Worm (Caenorhabditis elegans) whole organism, young adult: Measurements from ENCODE around the gene crn-7.

ENCODE experiments used
- B0336.3 ChIP-seq: fragments of 200-800 bp; sonication (Bioruptor generic); IDR thresholded peaks from 2 replicates; pipeline ENCODE4 v1.3.6; 2022; ENCODE audit warnings: missing genetic modification characterization, missing compliant biosample characterization
- C06A6.2 ChIP-seq: fragments of 200-800 bp; sonication (Bioruptor generic); conservative IDR thresholded peaks from 2 replicates; pipeline ENCODE4 v1.3.6; 2022; ENCODE audit warnings: missing genetic modification characterization, missing compliant biosample characterization
- C17E4.6 ChIP-seq: fragments of 200-800 bp; sonication (Bioruptor generic); IDR thresholded peaks from 2 replicates; pipeline ENCODE4 v1.3.6; 2022; ENCODE audit warnings: missing genetic modification reagents, missing genetic modification characterization, missing compliant biosample characterization
- K11D2.4 ChIP-seq: fragments of 200-800 bp; sonication (Bioruptor generic); IDR thresholded peaks from 2 replicates; pipeline ENCODE4 v1.3.6; 2022; ENCODE audit warnings: missing genetic modification reagents, missing genetic modification characterization, missing compliant biosample characterization
- Y56A3A.18 ChIP-seq: fragments of 200-800 bp; sonication (Bioruptor generic); IDR thresholded peaks from 2 replicates; pipeline ENCODE4 v1.3.6; 2022; ENCODE audit warnings: missing genetic modification reagents, missing genetic modification characterization, missing compliant biosample characterization
- aptf-3 ChIP-seq: fragments of 200-800 bp; sonication (Bioruptor generic); IDR thresholded peaks from 2 replicates; pipeline ENCODE4 v1.3.6; 2022; ENCODE audit warnings: missing genetic modification characterization, missing compliant biosample characterization
- athp-1 ChIP-seq: sonication (generic microtip); optimal IDR thresholded peaks from 2 replicates; lab custom pipeline; 2017; ENCODE audit warnings: mild to moderate bottlenecking, missing genetic modification characterization, missing compliant biosample characterization
- attf-6 ChIP-seq: fragments of 200-800 bp; sonication (Bioruptor generic); IDR thresholded peaks from 2 replicates; pipeline ENCODE4 v1.3.6; 2022; ENCODE audit warnings: missing genetic modification reagents, missing genetic modification characterization, missing compliant biosample characterization
- ccch-3 ChIP-seq: fragments of 200-800 bp; sonication (Bioruptor generic); optimal IDR thresholded peaks from 2 replicates; lab custom pipeline; 2018; ENCODE audit warnings: mild to moderate bottlenecking, missing genetic modification characterization, missing compliant biosample characterization
- cebp-1 ChIP-seq, 2 experiments: fragments of 200-800 bp in 1 of 2; sonication (Bioruptor generic) in 1 of 2; sonication (generic microtip) in 1 of 2; IDR thresholded peaks in 1 of 2; optimal IDR thresholded peaks in 1 of 2; 2 replicates each; pipeline versions ENCODE4 v1.3.6 to Lab custom; 2017 to 2022; ENCODE audit warnings: missing compliant biosample characterization in 2 of 2, missing genetic modification characterization in 2 of 2, mild to moderate bottlenecking in 1 of 2, missing genetic modification reagents in 1 of 2, moderate library complexity in 1 of 2
- cebp-2 ChIP-seq: fragments of 200-800 bp; sonication (Bioruptor generic); IDR thresholded peaks from 2 replicates; pipeline ENCODE4 v1.3.6; 2022; ENCODE audit warnings: missing genetic modification characterization, missing compliant biosample characterization
- ceh-100 ChIP-seq: fragments of 200-800 bp; sonication (Bioruptor generic); IDR thresholded peaks from 2 replicates; pipeline ENCODE4 v1.3.6; 2022; ENCODE audit warnings: missing genetic modification reagents, missing genetic modification characterization, missing compliant biosample characterization
- ceh-58 ChIP-seq: fragments of 200-800 bp; sonication (Bioruptor generic); IDR thresholded peaks from 2 replicates; pipeline ENCODE4 v1.3.6; 2022; ENCODE audit warnings: missing genetic modification characterization, missing compliant biosample characterization
- die-1 ChIP-seq: sonication (generic microtip); optimal IDR thresholded peaks from 2 replicates; lab custom pipeline; 2016; ENCODE audit warnings: missing genotype, mild to moderate bottlenecking, missing genetic modification characterization, missing compliant biosample characterization
- egl-44 ChIP-seq: fragments of 200-800 bp; sonication (Bioruptor generic); IDR thresholded peaks from 2 replicates; pipeline ENCODE4 v1.3.6; 2022; ENCODE audit warnings: missing genetic modification reagents, missing genetic modification characterization, missing compliant biosample characterization
- egrh-3 ChIP-seq: fragments of 200-800 bp; sonication (Bioruptor generic); IDR thresholded peaks from 2 replicates; pipeline ENCODE4 v1.3.6; 2022; ENCODE audit warnings: missing genetic modification reagents, missing genetic modification characterization, missing compliant biosample characterization
- ekl-4 ChIP-seq: fragments of 200-800 bp; sonication (Bioruptor generic); IDR thresholded peaks from 2 replicates; pipeline ENCODE4 v1.3.6; 2022; ENCODE audit warnings: missing genetic modification reagents, missing genetic modification characterization, missing compliant biosample characterization
- fkh-3 ChIP-seq: sonication (generic microtip); optimal IDR thresholded peaks from 2 replicates; lab custom pipeline; 2016; ENCODE audit warnings: mild to moderate bottlenecking, missing genetic modification characterization, missing compliant biosample characterization
- hlh-26 ChIP-seq: fragments of 200-800 bp; sonication (Bioruptor generic); conservative IDR thresholded peaks from 2 replicates; pipeline ENCODE4 v1.3.6; 2022; ENCODE audit warnings: missing genetic modification reagents, missing genetic modification characterization, missing compliant biosample characterization
- hmg-20 ChIP-seq: fragments of 200-800 bp; sonication (Bioruptor generic); IDR thresholded peaks from 2 replicates; pipeline ENCODE4 v1.3.6; 2022; ENCODE audit warnings: missing genetic modification reagents, missing genetic modification characterization, missing compliant biosample characterization
- hrde-1 ChIP-seq: sonication (generic microtip); optimal IDR thresholded peaks from 2 replicates; lab custom pipeline; 2016; ENCODE audit warnings: missing genetic modification characterization, mild to moderate bottlenecking, missing compliant biosample characterization, moderate library complexity, missing genotype, missing genetic modification reagents, borderline replicate concordance
- let-526 ChIP-seq: fragments of 200-800 bp; sonication (Bioruptor generic); IDR thresholded peaks from 2 replicates; pipeline ENCODE4 v1.3.6; 2022; ENCODE audit warnings: missing genetic modification reagents, missing genetic modification characterization, missing compliant biosample characterization
- lin-26 ChIP-seq: fragments of 200-800 bp; sonication (Bioruptor generic); IDR thresholded peaks from 2 replicates; pipeline ENCODE4 v1.3.6; 2022; ENCODE audit warnings: missing genetic modification reagents, missing genetic modification characterization, missing compliant biosample characterization
- nfya-2 ChIP-seq: fragments of 200-800 bp; sonication (Bioruptor generic); IDR thresholded peaks from 2 replicates; pipeline ENCODE4 v1.3.6; 2022; ENCODE audit warnings: missing genetic modification reagents, missing genetic modification characterization, missing compliant biosample characterization
- nhr-80 ChIP-seq: sonication (generic microtip); optimal IDR thresholded peaks from 2 replicates; lab custom pipeline; 2016; ENCODE audit warnings: missing genetic modification characterization, missing compliant biosample characterization
- pha-4 ChIP-seq: fragments of 150-350 bp; sonication (generic microtip); optimal IDR thresholded peaks from 2 replicates; lab custom pipeline; 2014; ENCODE audit warnings: missing biosample characterization, missing genetic modification reagents, missing genetic modification characterization
- rec-8 ChIP-seq, 2 experiments: sonication (generic microtip); optimal IDR thresholded peaks; 2 replicates each; lab custom pipeline; 2016; ENCODE audit warnings: mild to moderate bottlenecking in 2 of 2, missing genetic modification characterization in 2 of 2, missing genetic modification reagents in 2 of 2, missing genotype in 2 of 2, missing biosample characterization in 1 of 2, missing compliant biosample characterization in 1 of 2, moderate library complexity in 1 of 2
- sdz-38 ChIP-seq: sonication (generic microtip); optimal IDR thresholded peaks from 2 replicates; lab custom pipeline; 2016; ENCODE audit warnings: missing genotype, missing genetic modification characterization, missing compliant biosample characterization
- sea-2 ChIP-seq: fragments of 200-800 bp; sonication (Bioruptor generic); IDR thresholded peaks from 2 replicates; pipeline ENCODE4 v1.3.6; 2022; ENCODE audit warnings: missing genetic modification characterization, missing compliant biosample characterization
- snpc-1.1 ChIP-seq: sonication (generic microtip); optimal IDR thresholded peaks from 2 replicates; lab custom pipeline; 2017; ENCODE audit warnings: missing genetic modification characterization, mild to moderate bottlenecking, missing compliant biosample characterization, antibody characterized with exemption, moderate library complexity, missing genotype, missing genetic modification reagents; ENCODE audit not compliant: insufficient read depth
- snpc-1.3 ChIP-seq: sonication (generic microtip); optimal IDR thresholded peaks from 2 replicates; lab custom pipeline; 2017; ENCODE audit warnings: missing genetic modification characterization, mild to moderate bottlenecking, missing compliant biosample characterization, antibody characterized with exemption, moderate library complexity, missing genotype, missing genetic modification reagents; ENCODE audit not compliant: insufficient read depth
- tbp1 ChIP-seq: fragments of 200-800 bp; sonication (Bioruptor generic); optimal IDR thresholded peaks from 2 replicates; lab custom pipeline; 2018; ENCODE audit warnings: mild to moderate bottlenecking, missing genetic modification characterization, missing compliant biosample characterization
- unc-62 ChIP-seq: fragments of 150-350 bp; optimal IDR thresholded peaks from 2 replicates; lab custom pipeline; 2014; ENCODE audit warnings: missing biosample characterization, missing genetic modification reagents, missing genetic modification characterization
- zfh-2 ChIP-seq: fragments of 200-800 bp; sonication (Bioruptor generic); conservative IDR thresholded peaks from 2 replicates; pipeline ENCODE4 v1.3.6; 2022; ENCODE audit warnings: missing genetic modification reagents, missing genetic modification characterization, missing compliant biosample characterization
- ztf-18 ChIP-seq: sonication (generic microtip); optimal IDR thresholded peaks from 2 replicates; lab custom pipeline; 2016; ENCODE audit warnings: missing genotype, mild to moderate bottlenecking, missing genetic modification characterization, missing compliant biosample characterization

Gene crn-7

ce11 chrIII:8237827-8238226, 30.5 kb upstream of the crn-7 start, which contains the start of gene tsp-2 (continued):
- no peak for TF ChIP-seq snpc-1.1 (tag; lab: Kevin White, UChicago)
- TF ChIP-seq lin-26 (GFP tag; lab: Robert Waterston, UW) = no peak
- TF ChIP-seq let-526 (GFP tag; lab: Robert Waterston, UW) = no peak
- TF ChIP-seq egl-44 (GFP tag; lab: Robert Waterston, UW) = no peak
- peak; percentile 80 for TF ChIP-seq unc-62 (GFP tag; lab: Kevin White, UChicago)
- no peak for TF ChIP-seq hlh-26 (GFP tag; lab: Robert Waterston, UW)
- no peak for TF ChIP-seq ceh-58
- TF ChIP-seq snpc-1.3 (tag; lab: Kevin White, UChicago) = no peak
- TF ChIP-seq athp-1 (tag; lab: Kevin White, UChicago) = no peak
- TF ChIP-seq die-1 = no peak
- TF ChIP-seq cebp-1 (GFP tag; IDR thresholded peaks at IDR 0.05; lab: Robert Waterston, UW) = peak; percentile 15; the same call in 1 of the 2 replicates
- TF ChIP-seq cebp-1 (tag; optimal IDR thresholded peaks at IDR 0.05; lab: Kevin White, UChicago) = peak; percentile 68
- no peak for TF ChIP-seq B0336.3 (GFP tag; lab: Robert Waterston, UW)
- TF ChIP-seq Y56A3A.18 (GFP tag; lab: Robert Waterston, UW) = no peak
- no peak for TF ChIP-seq fkh-3 (tag; lab: Kevin White, UChicago)
- no peak for TF ChIP-seq tbp1 (GFP tag; lab: Kevin White, UChicago)
- no peak for TF ChIP-seq ccch-3 (GFP tag; lab: Kevin White, UChicago)
- no peak for TF ChIP-seq ztf-18
- no peak for TF ChIP-seq C17E4.6 (GFP tag; lab: Robert Waterston, UW)
- TF ChIP-seq ceh-100 (GFP tag; lab: Robert Waterston, UW) = no peak
- peak; percentile 47 for TF ChIP-seq pha-4 (tag; lab: Kevin White, UChicago)

ce11 chrIII:8239325-8239724, 29.0 kb upstream of the crn-7 start, which contains the start of gene tsp-1:
TSS of gene tsp-1 (minus strand) at chrIII:8239423.
- TF ChIP-seq zfh-2 (GFP tag; lab: Robert Waterston, UW) (no peak), hmg-20 (GFP tag; lab: Robert Waterston, UW) (no peak), rec-8 (tag; optimal IDR thresholded peaks at IDR 0.05; lab: Kevin White, UChicago) (no peak), nfya-2 (GFP tag; lab: Robert Waterston, UW) (no peak), hrde-1 (no peak), ceh-100 (GFP tag; lab: Robert Waterston, UW) (no peak), cebp-2 (GFP tag; lab: Robert Waterston, UW) (no peak), aptf-3 (GFP tag; lab: Robert Waterston, UW) (no peak), sdz-38 (tag; lab: Kevin White, UChicago) (no peak), C06A6.2 (GFP tag; lab: Robert Waterston, UW) (no peak), attf-6 (no peak), ekl-4 (GFP tag; lab: Robert Waterston, UW) (no peak), egrh-3 (GFP tag; lab: Robert Waterston, UW) (no peak), sea-2 (GFP tag; lab: Robert Waterston, UW) (no peak)

ce11 chrIII:8240247-8240646, 28.1 kb upstream of the crn-7 start:
- TF ChIP-seq nhr-80 (tag; lab: Kevin White, UChicago) (peak; percentile 28), zfh-2 (GFP tag; lab: Robert Waterston, UW) (no peak), die-1 (no peak), K11D2.4 (GFP tag; lab: Robert Waterston, UW) (no peak)
- TF ChIP-seq, all 124 proteins: peak for 1
